Worm (Caenorhabditis elegans): Measurements from ENCODE around the gene C14C10.5.

C14C10.5 gene

ce11 chrV:12560328-12560782 lies 39.6 kb upstream of the C14C10.5 start, which contains the start of gene sel-1 (continued):
- TF ChIP-seq ztf-11 (tag; optimal IDR thresholded peaks at IDR 0.05) = no peak
- no peak for TF ChIP-seq egl-27 (tag; optimal IDR thresholded peaks at IDR 0.05)
- TF ChIP-seq sup-37 (GFP tag; optimal IDR thresholded peaks at IDR 0.05) = no peak
- no peak for TF ChIP-seq elt-3 (tag; optimal IDR thresholded peaks at IDR 0.05)
- TF ChIP-seq hlh-4 (tag; optimal IDR thresholded peaks at IDR 0.05) = no peak
- no peak for TF ChIP-seq ztf-4 (tag; optimal IDR thresholded peaks at IDR 0.05)
- no peak for TF ChIP-seq skn-1 (tag; optimal IDR thresholded peaks at IDR 0.05)
- no peak for TF ChIP-seq grh-1 (GFP tag; IDR thresholded peaks at IDR 0.05)
- no peak for TF ChIP-seq unc-62 (GFP tag; optimal IDR thresholded peaks at IDR 0.05)
- no peak for TF ChIP-seq efl-3 (GFP tag; optimal IDR thresholded peaks at IDR 0.05)
- no peak for TF ChIP-seq nhr-84 (tag; optimal IDR thresholded peaks at IDR 0.05)
- no peak for TF ChIP-seq mdl-1 (tag; optimal IDR thresholded peaks at IDR 0.05)
- no peak for TF ChIP-seq aly-2 (tag; optimal IDR thresholded peaks at IDR 0.05)
- no peak for TF ChIP-seq pax-3 (tag; optimal IDR thresholded peaks at IDR 0.05)
- TF ChIP-seq egl-13 (tag; optimal IDR thresholded peaks at IDR 0.05) = no peak
- TF ChIP-seq mab-9 (GFP tag; IDR thresholded peaks at IDR 0.05) = no peak
- TF ChIP-seq lin-14 (GFP tag; optimal IDR thresholded peaks at IDR 0.05) = no peak
- peak; percentile 30 for TF ChIP-seq blmp-1 (tag; optimal IDR thresholded peaks at IDR 0.05)
- TF ChIP-seq lin-15B (tag; optimal IDR thresholded peaks at IDR 0.05) = no peak
- peak in 1 of 2 experiments; percentile 41 for TF ChIP-seq efl-1 (optimal IDR thresholded peaks at IDR 0.05)
- TF ChIP-seq efl-1 (GFP tag; optimal IDR thresholded peaks at IDR 0.05 in 1 of 2) = peak in 1 of 2 experiments; percentile 40
- TF ChIP-seq lsy-2 (tag; optimal IDR thresholded peaks at IDR 0.05) = peak; percentile 33 to 47
- TF ChIP-seq nhr-11 (tag; optimal IDR thresholded peaks at IDR 0.05) = no peak
- TF ChIP-seq fkh-4 (tag; optimal IDR thresholded peaks at IDR 0.05; ENCODE audit: borderline replicate concordance) = no peak
- TF ChIP-seq C04F5.9 (tag; optimal IDR thresholded peaks at IDR 0.05) = no peak
- no peak for TF ChIP-seq nhr-85 (tag)
- TF ChIP-seq snpc-4 (tag; optimal IDR thresholded peaks at IDR 0.05) = no peak
- peak; percentile 2 for TF ChIP-seq nhr-47 (tag; optimal IDR thresholded peaks at IDR 0.05)
- TF ChIP-seq ceh-63 (GFP tag; optimal IDR thresholded peaks at IDR 0.05) = no peak
- no peak for TF ChIP-seq C16A3.4 (tag; optimal IDR thresholded peaks at IDR 0.05)
- no peak for TF ChIP-seq ces-1 (GFP tag; optimal IDR thresholded peaks at IDR 0.05)
- no peak for TF ChIP-seq mef-2 (tag; optimal IDR thresholded peaks at IDR 0.05)
- peak; percentile 66 for TF ChIP-seq xbp-1 (tag; optimal IDR thresholded peaks at IDR 0.05)
- TF ChIP-seq rnt-1 (tag; optimal IDR thresholded peaks at IDR 0.05) = peak; percentile 14
- no peak for TF ChIP-seq lin-39 (tag; optimal IDR thresholded peaks at IDR 0.05)
- TF ChIP-seq hlh-17 (GFP tag; optimal IDR thresholded peaks at IDR 0.05; ENCODE audit: borderline replicate concordance) = no peak
- TF ChIP-seq zip-4 (GFP tag; optimal IDR thresholded peaks at IDR 0.05) = no peak
- TF ChIP-seq lir-3 (tag; optimal IDR thresholded peaks at IDR 0.05; ENCODE audit: poor library complexity) = no peak
- TF ChIP-seq nhr-76 (tag; optimal IDR thresholded peaks at IDR 0.05) = no peak
- peak; percentile 29 for TF ChIP-seq nhr-90 (tag; optimal IDR thresholded peaks at IDR 0.05; ENCODE audit: poor library complexity)
- TF ChIP-seq nhr-12 (tag; optimal IDR thresholded peaks at IDR 0.05) = no peak
- TF ChIP-seq unc-30 (tag; optimal IDR thresholded peaks at IDR 0.05) = no peak
- TF ChIP-seq nhr-71 (tag; optimal IDR thresholded peaks at IDR 0.05) = peak; percentile 38
- no peak for TF ChIP-seq tlp-1 (tag; optimal IDR thresholded peaks at IDR 0.05)
- no peak for TF ChIP-seq unc-130 (tag; optimal IDR thresholded peaks at IDR 0.05)
- TF ChIP-seq tbx-2 (tag; optimal IDR thresholded peaks at IDR 0.05) = no peak
- peak; percentile 3 to 50 for TF ChIP-seq lin-35 (GFP tag; optimal IDR thresholded peaks at IDR 0.05)
- no peak for TF ChIP-seq ama-1 (optimal IDR thresholded peaks at IDR 0.05)
- no peak for TF ChIP-seq ceh-88 (GFP tag; IDR thresholded peaks at IDR 0.05)
- no peak for TF ChIP-seq dsc-1 (tag; optimal IDR thresholded peaks at IDR 0.05)
